Fruit fly (Drosophila melanogaster) whole organism, wandering third instar larva: Measurements from ENCODE around the gene CG44428.
A peak's percentile ranks its signal among the peaks of the same experiment; 100 is the strongest.

Experiments used
- Abd-B ChIP-seq: fragments of >200 bp; optimal IDR thresholded peaks from 2 replicates; lab custom pipeline; 2017; ENCODE audit warnings: missing biosample characterization, missing genetic modification characterization
- CG9705 ChIP-seq: fragments of 200-800 bp; sonication (Bioruptor generic); optimal IDR thresholded peaks from 2 replicates; lab custom pipeline; 2018; ENCODE audit warnings: missing biosample characterization, mild to moderate bottlenecking, missing genetic modification characterization
- CrebA ChIP-seq: fragments of 200-800 bp; sonication (Bioruptor generic); optimal IDR thresholded peaks from 2 replicates; lab custom pipeline; 2016; ENCODE audit warnings: missing biosample characterization, mild to moderate bottlenecking, missing genetic modification characterization, borderline replicate concordance
- Dfd ChIP-seq: fragments of >200 bp; optimal IDR thresholded peaks from 2 replicates; lab custom pipeline; 2017; ENCODE audit warnings: missing biosample characterization, missing genetic modification characterization
- Dif ChIP-seq: fragments of 200-275, 200-300 bp; sonication (Bioruptor generic); optimal IDR thresholded peaks from 2 replicates; lab custom pipeline; 2018; ENCODE audit warnings: missing biosample characterization, missing genetic modification characterization; ENCODE audit not compliant: partially characterized antibody
- HLH106 ChIP-seq: fragments of 200-800 bp; optimal IDR thresholded peaks from 3 replicates; lab custom pipeline; 2019; ENCODE audit warnings: missing biosample characterization, mild to moderate bottlenecking, missing genetic modification characterization, moderate library complexity
- Hnf4 ChIP-seq: fragments of 200-800 bp; sonication (Bioruptor generic); optimal IDR thresholded peaks from 2 replicates; lab custom pipeline; 2016; ENCODE audit warnings: missing biosample characterization, mild to moderate bottlenecking, missing genetic modification characterization
- Hr78 ChIP-seq: fragments of >200 bp; optimal IDR thresholded peaks from 2 replicates; lab custom pipeline; 2017; ENCODE audit warnings: missing biosample characterization, missing genetic modification characterization
- Hr83 ChIP-seq: fragments of 200-300 bp; sonication (Bioruptor generic); optimal IDR thresholded peaks from 2 replicates; lab custom pipeline; 2016; ENCODE audit warnings: missing biosample characterization, mild to moderate bottlenecking, missing genetic modification characterization, moderate library complexity; ENCODE audit not compliant: poor library complexity, severe bottlenecking
- Jra ChIP-seq: sonication (Bioruptor generic); optimal IDR thresholded peaks from 2 replicates; lab custom pipeline; 2016; ENCODE audit warnings: missing biosample characterization, missing genetic modification characterization
- Mio ChIP-seq: sonication (Bioruptor generic); optimal IDR thresholded peaks from 2 replicates; lab custom pipeline; 2016; ENCODE audit warnings: missing biosample characterization, missing genetic modification characterization
- Myc ChIP-seq: fragments of >200 bp; optimal IDR thresholded peaks from 2 replicates; lab custom pipeline; 2017
- OdsH ChIP-seq: fragments of 200-800 bp; sonication (Bioruptor generic); optimal IDR thresholded peaks from 2 replicates; lab custom pipeline; 2016; ENCODE audit warnings: missing biosample characterization, mild to moderate bottlenecking, missing genetic modification characterization
- Sp1 ChIP-seq: fragments of 200-800 bp; sonication (Bioruptor generic); optimal IDR thresholded peaks from 3 replicates; lab custom pipeline; 2019; ENCODE audit warnings: missing biosample characterization, mild to moderate bottlenecking, missing genetic modification characterization, moderate library complexity
- br ChIP-seq: fragments of 200-800 bp; sonication (Bioruptor generic); optimal IDR thresholded peaks from 2 replicates; lab custom pipeline; 2016; ENCODE audit warnings: missing biosample characterization, missing genetic modification characterization
- brk ChIP-seq: fragments of 200-800 bp; sonication (Bioruptor generic); optimal IDR thresholded peaks from 2 replicates; lab custom pipeline; 2016; ENCODE audit warnings: missing biosample characterization, mild to moderate bottlenecking, missing genetic modification characterization
- dl ChIP-seq, 2 experiments: fragments of 175-275, 200-275 bp in 1 of 2; fragments of 200-275 bp in 1 of 2; sonication (Bioruptor generic); optimal IDR thresholded peaks; lab custom pipeline; 2018; ENCODE audit warnings: mild to moderate bottlenecking in 2 of 2, missing biosample characterization in 2 of 2, missing genetic modification characterization in 2 of 2, moderate library complexity in 2 of 2; ENCODE audit not compliant: partially characterized antibody in 2 of 2, insufficient read depth in 1 of 2
- dmrt93B ChIP-seq: fragments of 200-800 bp; sonication (Bioruptor generic); optimal IDR thresholded peaks from 2 replicates; lab custom pipeline; 2018; ENCODE audit warnings: missing biosample characterization, mild to moderate bottlenecking, missing genetic modification characterization
- dsf ChIP-seq: sonication (Bioruptor generic); optimal IDR thresholded peaks from 2 replicates; lab custom pipeline; 2016; ENCODE audit warnings: missing biosample characterization, missing genetic modification characterization, borderline replicate concordance
- ey ChIP-seq: fragments of 200-800 bp; sonication (Bioruptor generic); optimal IDR thresholded peaks from 2 replicates; lab custom pipeline; 2016; ENCODE audit warnings: missing biosample characterization, missing genetic modification characterization
- foxo ChIP-seq, 2 experiments: fragments of 200-800 bp; sonication (Bioruptor generic); optimal IDR thresholded peaks; 2 replicates in 1 of 2; 3 replicates in 1 of 2; lab custom pipeline; 2016 to 2017; ENCODE audit warnings: missing biosample characterization in 2 of 2, missing genetic modification characterization in 2 of 2
- fru ChIP-seq: fragments of 200-800 bp; sonication (Bioruptor generic); optimal IDR thresholded peaks from 3 replicates; lab custom pipeline; 2016; ENCODE audit warnings: missing biosample characterization, mild to moderate bottlenecking, missing genetic modification characterization
- h ChIP-seq: fragments of 200-800 bp; sonication (Bioruptor generic); optimal IDR thresholded peaks from 3 replicates; lab custom pipeline; 2016; ENCODE audit warnings: missing biosample characterization, mild to moderate bottlenecking, missing genetic modification characterization
- jim ChIP-seq: fragments of 175-275, 200-325 bp; sonication (Bioruptor generic); optimal IDR thresholded peaks from 2 replicates; lab custom pipeline; 2016; ENCODE audit warnings: missing biosample characterization, mild to moderate bottlenecking, missing genetic modification characterization
- lola ChIP-seq: fragments of >200 bp; optimal IDR thresholded peaks from 2 replicates; lab custom pipeline; 2017; ENCODE audit warnings: missing biosample characterization, missing genetic modification characterization
- pan ChIP-seq: fragments of >200 bp; optimal IDR thresholded peaks from 2 replicates; lab custom pipeline; 2017
- psq ChIP-seq: fragments of 200-800 bp; sonication (Bioruptor generic); optimal IDR thresholded peaks from 3 replicates; lab custom pipeline; 2017; ENCODE audit warnings: missing biosample characterization, mild to moderate bottlenecking, missing genetic modification characterization, moderate library complexity
- rgr ChIP-seq: fragments of 200-800 bp; sonication (Bioruptor generic); optimal IDR thresholded peaks from 3 replicates; lab custom pipeline; 2016; ENCODE audit warnings: missing biosample characterization, mild to moderate bottlenecking, missing genetic modification characterization
- sage ChIP-seq: fragments of 200-800 bp; sonication (Bioruptor generic); optimal IDR thresholded peaks from 2 replicates; lab custom pipeline; 2016; ENCODE audit warnings: missing biosample characterization, mild to moderate bottlenecking, missing genetic modification characterization
- sv ChIP-seq: fragments of 200-800 bp; sonication (Bioruptor generic); optimal IDR thresholded peaks from 3 replicates; lab custom pipeline; 2016; ENCODE audit warnings: missing biosample characterization, missing genetic modification characterization
- tai ChIP-seq: sonication (Bioruptor generic); optimal IDR thresholded peaks from 2 replicates; lab custom pipeline; 2016; ENCODE audit warnings: missing biosample characterization, missing genetic modification characterization
- usp ChIP-seq: fragments of >200 bp; optimal IDR thresholded peaks from 2 replicates; lab custom pipeline; 2017; ENCODE audit warnings: missing biosample characterization, missing genetic modification characterization
- woc ChIP-seq: sonication (Bioruptor generic); optimal IDR thresholded peaks from 2 replicates; lab custom pipeline; 2016; ENCODE audit warnings: missing biosample characterization, mild to moderate bottlenecking, missing genetic modification characterization

The CG44428 gene

dm6 chrX:13563042-13563441, 33.0 kb upstream of the CG44428 start:
- TF ChIP-seq sv, result no peak
- no peak for TF ChIP-seq fru (GFP tag; lab: Kevin White, UChicago)
- no peak for TF ChIP-seq brk (GFP tag; lab: Kevin White, UChicago)
- TF ChIP-seq CG9705 (GFP tag; lab: Kevin White, UChicago), result no peak
- no peak for TF ChIP-seq Dif (GFP tag; lab: Kevin White, UChicago)
- TF ChIP-seq Hnf4 (GFP tag; lab: Kevin White, UChicago), result no peak
- no peak for TF ChIP-seq br (GFP tag; lab: Kevin White, UChicago)
- TF ChIP-seq Mio (GFP tag; lab: Kevin White, UChicago), result no peak
- TF ChIP-seq dsf (GFP tag; lab: Kevin White, UChicago), result no peak
- no peak for TF ChIP-seq Sp1 (GFP tag; lab: Kevin White, UChicago)
- TF ChIP-seq Abd-B, result no peak
- TF ChIP-seq jim (GFP tag; lab: Kevin White, UChicago), result no peak
- TF ChIP-seq sage (GFP tag; lab: Kevin White, UChicago), result no peak

dm6 chrX:13561371-13561770, 31.3 kb upstream of the CG44428 start, which contains the start of gene CG32633:
Gene CG32633 (plus strand): TSS chrX:13561671.
- no peak for TF ChIP-seq Hr83
- TF ChIP-seq OdsH (GFP tag; lab: Kevin White, UChicago), result no peak
- TF ChIP-seq sv, result no peak
- TF ChIP-seq Jra (GFP tag; lab: Kevin White, UChicago), result no peak
- peak; percentile 33 for TF ChIP-seq fru (GFP tag; lab: Kevin White, UChicago)
- no peak for TF ChIP-seq sage (GFP tag; lab: Kevin White, UChicago)

dm6 chrX:13556172-13556571, 26.1 kb upstream of the CG44428 start, which contains the start of gene CG32631:
Gene CG32631 (plus strand): TSS chrX:13556472.
- no peak for TF ChIP-seq Jra (GFP tag; lab: Kevin White, UChicago)
- TF ChIP-seq Mio (GFP tag; lab: Kevin White, UChicago), result no peak
- TF ChIP-seq h, result no peak
- TF ChIP-seq tai (GFP tag; lab: Kevin White, UChicago), result no peak
- TF ChIP-seq Abd-B, result no peak
- TF ChIP-seq Myc (lab: Kevin White, UChicago), result no peak
- TF ChIP-seq OdsH (GFP tag; lab: Kevin White, UChicago), result no peak

- TF ChIP-seq Hr78, result no peak
- no peak for TF ChIP-seq h
- TF ChIP-seq Hnf4 (GFP tag; lab: Kevin White, UChicago), result no peak
- TF ChIP-seq Hr83, result no peak
- TF ChIP-seq sage (GFP tag; lab: Kevin White, UChicago), result no peak
- no peak for TF ChIP-seq HLH106 (tag; lab: Kevin White, UChicago)
- no peak for TF ChIP-seq ey
- no peak for TF ChIP-seq dl (GFP tag; optimal IDR thresholded peaks at IDR 0.05; lab: Kevin White, UChicago; ENCODE audit: insufficient read depth in 1 of 2, partially characterized antibody in 2 of 2)
- TF ChIP-seq Dfd, result no peak
- TF ChIP-seq CrebA (GFP tag; lab: Kevin White, UChicago), result no peak
- TF ChIP-seq rgr, result no peak
- no peak for TF ChIP-seq Dif (GFP tag; lab: Kevin White, UChicago)
These were observed 25.7 kb upstream of the CG44428 start, which contains the start of gene CG11816 for dm6 chrX:13555700-13556099. Gene CG11816 (minus strand): TSS chrX:13555800.

dm6 chrX:13543343-13543742, 13.3 kb upstream of the CG44428 start, which contains the start of gene Cpr12A:
Gene Cpr12A (plus strand): TSS chrX:13543643.
- peak; percentile 18 for TF ChIP-seq fru (GFP tag; lab: Kevin White, UChicago)
- peak; percentile 41 for TF ChIP-seq HLH106 (tag; lab: Kevin White, UChicago)
- peak; percentile 24 for TF ChIP-seq Sp1 (GFP tag; lab: Kevin White, UChicago)
- TF ChIP-seq Jra (GFP tag; lab: Kevin White, UChicago), result no peak
- peak; percentile 49 for TF ChIP-seq rgr
- TF ChIP-seq Hnf4 (GFP tag; lab: Kevin White, UChicago), result no peak
- no peak for TF ChIP-seq pan (lab: Kevin White, UChicago)
- peak in 1 of 2 experiments; percentile 46 for TF ChIP-seq foxo (GFP tag; optimal IDR thresholded peaks at IDR 0.05; lab: Kevin White, UChicago)
- TF ChIP-seq woc (GFP tag; lab: Kevin White, UChicago), result no peak
- no peak for TF ChIP-seq dmrt93B
- peak; percentile 11 for TF ChIP-seq ey
- peak; percentile 12 for TF ChIP-seq OdsH (GFP tag; lab: Kevin White, UChicago)
- no peak for TF ChIP-seq lola (GFP tag; lab: Kevin White, UChicago)
- TF ChIP-seq usp (GFP tag; lab: Kevin White, UChicago), result no peak
- peak; percentile 34 for TF ChIP-seq h
- TF ChIP-seq psq, result peak; percentile 23
